Fruit fly (Drosophila melanogaster): ENCODE results near the gene CG6462.
A peak's percentile ranks its signal among the peaks of the same experiment; 100 is the strongest.

CG6462 gene

dm6 chr3L:6054803-6055202 lies 17.9 kb downstream of the CG6462 start, which contains the start of gene tant (continued):
- no peak for TF ChIP-seq ems (GFP tag; optimal IDR thresholded peaks at IDR 0.05)
- TF ChIP-seq eve (GFP tag; optimal IDR thresholded peaks at IDR 0.05), result no peak
- TF ChIP-seq CG7963 (GFP tag; IDR thresholded peaks at IDR 0.05; ENCODE audit: partially characterized antibody), result peak; percentile 72
- no peak for TF ChIP-seq Ravus (GFP tag; IDR thresholded peaks at IDR 0.05)
- TF ChIP-seq Fer2 (tag; optimal IDR thresholded peaks at IDR 0.05), result no peak
- TF ChIP-seq zfh2 (GFP tag; optimal IDR thresholded peaks at IDR 0.05), result peak; percentile 3
- TF ChIP-seq B-H2 (GFP tag; optimal IDR thresholded peaks at IDR 0.05), result no peak
- TF ChIP-seq CG11723 (GFP tag; optimal IDR thresholded peaks at IDR 0.05), result no peak
- TF ChIP-seq nom (GFP tag; optimal IDR thresholded peaks at IDR 0.05), result no peak
- no peak for TF ChIP-seq CG12219 (GFP tag; optimal IDR thresholded peaks at IDR 0.05)
- TF ChIP-seq stc (GFP tag; IDR thresholded peaks at IDR 0.05), result no peak
- no peak for TF ChIP-seq peb (GFP tag; IDR thresholded peaks at IDR 0.05)
- no peak for TF ChIP-seq cas (GFP tag; IDR thresholded peaks at IDR 0.05)
- no peak for TF ChIP-seq CG32532 (GFP tag; IDR thresholded peaks at IDR 0.05)
- no peak for TF ChIP-seq HHEX (GFP tag; optimal IDR thresholded peaks at IDR 0.05)
- peak; percentile 37 for TF ChIP-seq zen (tag; optimal IDR thresholded peaks at IDR 0.05)
- TF ChIP-seq mam (GFP tag; optimal IDR thresholded peaks at IDR 0.05), result peak; percentile 13
- TF ChIP-seq CG11398 (GFP tag; optimal IDR thresholded peaks at IDR 0.05), result no peak
- no peak for TF ChIP-seq Optix (GFP tag; IDR thresholded peaks at IDR 0.05)
- TF ChIP-seq CG13424 (tag; optimal IDR thresholded peaks at IDR 0.05), result no peak
- no peak for TF ChIP-seq pros (GFP tag; optimal IDR thresholded peaks at IDR 0.05)
- TF ChIP-seq salm (tag; optimal IDR thresholded peaks at IDR 0.05), result no peak
- TF ChIP-seq CG17186 (GFP tag; optimal IDR thresholded peaks at IDR 0.05), result peak; percentile 72
- TF ChIP-seq ato (GFP tag; IDR thresholded peaks at IDR 0.05; ENCODE audit: partially characterized antibody), result peak; percentile 86
- peak; percentile 16 for TF ChIP-seq CG1792 (GFP tag; optimal IDR thresholded peaks at IDR 0.05)
- no peak for TF ChIP-seq tio (GFP tag; optimal IDR thresholded peaks at IDR 0.05)
- TF ChIP-seq dm (GFP tag; optimal IDR thresholded peaks at IDR 0.05), result peak; percentile 27
- TF ChIP-seq pan (optimal IDR thresholded peaks at IDR 0.05), result no peak
- no peak for TF ChIP-seq pan (GFP tag; optimal IDR thresholded peaks at IDR 0.05 in 1 of 2, IDR thresholded peaks at IDR 0.05 in 1 of 2)
- TF ChIP-seq z (GFP tag; IDR thresholded peaks at IDR 0.05), result no peak
- TF ChIP-seq luna (GFP tag; optimal IDR thresholded peaks at IDR 0.05), result no peak
- no peak for TF ChIP-seq dati (GFP tag; IDR thresholded peaks at IDR 0.05)
- TF ChIP-seq MESR4 (GFP tag; optimal IDR thresholded peaks at IDR 0.05), result no peak
- peak; percentile 40; the same call in 2 of the 3 replicates for TF ChIP-seq CG11560 (tag; IDR thresholded peaks at IDR 0.05)
- no peak for TF ChIP-seq CG5245 (GFP tag; optimal IDR thresholded peaks at IDR 0.05)
- TF ChIP-seq CG7271 (tag; optimal IDR thresholded peaks at IDR 0.05), result no peak
- peak; percentile 30 for TF ChIP-seq jumu (GFP tag; optimal IDR thresholded peaks at IDR 0.05)
- no peak for TF ChIP-seq aop (GFP tag; IDR thresholded peaks at IDR 0.05)
- TF ChIP-seq Sry-δ (GFP tag; optimal IDR thresholded peaks at IDR 0.05), result peak; percentile 98
- TF ChIP-seq Kr (GFP tag; optimal IDR thresholded peaks at IDR 0.05), result no peak
- TF ChIP-seq CG12071 (GFP tag; optimal IDR thresholded peaks at IDR 0.05), result no peak
- peak; percentile 65 for TF ChIP-seq Med (GFP tag)
- no peak for TF ChIP-seq CG9437 (GFP tag; optimal IDR thresholded peaks at IDR 0.05)
- no peak for TF ChIP-seq Lim3 (GFP tag; IDR thresholded peaks at IDR 0.05)
- no peak for TF ChIP-seq CG17328 (GFP tag; IDR thresholded peaks at IDR 0.05)
- no peak for TF ChIP-seq CG17568 (GFP tag; optimal IDR thresholded peaks at IDR 0.05)
- TF ChIP-seq Dll (GFP tag; IDR thresholded peaks at IDR 0.05; ENCODE audit: partially characterized antibody), result peak; percentile 95
- no peak for TF ChIP-seq CG1024 (GFP tag; IDR thresholded peaks at IDR 0.05)
- no peak for TF ChIP-seq D19B (GFP tag; optimal IDR thresholded peaks at IDR 0.05)
- no peak for TF ChIP-seq CG1233 (GFP tag; optimal IDR thresholded peaks at IDR 0.05)
- no peak for TF ChIP-seq HLH3B (GFP tag; IDR thresholded peaks at IDR 0.05)
- no peak for TF ChIP-seq Hr51 (GFP tag; optimal IDR thresholded peaks at IDR 0.05)
